Worm (Caenorhabditis elegans) whole organism, mixed stage, embryonic: Measurements from ENCODE around the gene K10D11.2.

ENCODE experiments used
- bed-3 ChIP-seq: fragments of 200-800 bp; sonication (Bioruptor generic); optimal IDR thresholded peaks from 3 replicates; lab custom pipeline; 2018; ENCODE audit warnings: mild to moderate bottlenecking, missing genetic modification characterization, moderate library complexity, missing compliant biosample characterization
- blmp-1 ChIP-seq: fragments of 150-350 bp; optimal IDR thresholded peaks from 2 replicates; lab custom pipeline; 2014; ENCODE audit warnings: missing biosample characterization, missing genetic modification characterization
- elt-3 ChIP-seq: fragments of 150-350 bp; optimal IDR thresholded peaks from 2 replicates; lab custom pipeline; 2014; ENCODE audit warnings: missing biosample characterization, missing genetic modification characterization
- lin-13 ChIP-seq: fragments of 150-350 bp; optimal IDR thresholded peaks from 2 replicates; lab custom pipeline; 2014; ENCODE audit warnings: missing biosample characterization, missing genetic modification characterization
- lsy-2 ChIP-seq: fragments of 150-350 bp; optimal IDR thresholded peaks from 2 replicates; lab custom pipeline; 2014; ENCODE audit warnings: missing biosample characterization, missing genetic modification characterization
- nhr-28 ChIP-seq: fragments of 150-350 bp; optimal IDR thresholded peaks from 2 replicates; lab custom pipeline; 2014; ENCODE audit warnings: missing biosample characterization, missing genetic modification characterization
- sptf-1 ChIP-seq: sonication (generic microtip); optimal IDR thresholded peaks from 2 replicates; lab custom pipeline; 2017; ENCODE audit warnings: mild to moderate bottlenecking, missing genetic modification characterization, moderate library complexity, missing compliant biosample characterization
- tbx-8 ChIP-seq: fragments of 200-800 bp; sonication (Bioruptor generic); optimal IDR thresholded peaks from 2 replicates; lab custom pipeline; 2018; ENCODE audit warnings: mild to moderate bottlenecking, missing genetic modification characterization, moderate library complexity, missing compliant biosample characterization
- unc-39 ChIP-seq: fragments of 150-350 bp; optimal IDR thresholded peaks from 2 replicates; lab custom pipeline; 2014; ENCODE audit warnings: missing biosample characterization, missing genetic modification characterization
- unc-62 ChIP-seq: fragments of 150-350 bp; optimal IDR thresholded peaks from 2 replicates; lab custom pipeline; 2014; ENCODE audit warnings: missing biosample characterization, missing genetic modification reagents, missing genetic modification characterization
- ztf-11 ChIP-seq: fragments of 150-350 bp; optimal IDR thresholded peaks from 2 replicates; lab custom pipeline; 2014; ENCODE audit warnings: missing biosample characterization, missing genetic modification characterization

ce11 chrIV:12999087-12999486, 20.3 kb downstream of the K10D11.2 start:
- TF ChIP-seq elt-3 (tag; lab: Kevin White, UChicago) (no peak), ztf-11 (no peak), bed-3 (GFP tag; lab: Kevin White, UChicago) (no peak), sptf-1 (tag; lab: Kevin White, UChicago) (peak; percentile 23), lsy-2 (no peak), tbx-8 (GFP tag; lab: Kevin White, UChicago) (no peak), nhr-28 (tag; lab: Kevin White, UChicago) (no peak), unc-39 (tag; lab: Kevin White, UChicago) (no peak), lin-13 (tag; lab: Kevin White, UChicago) (no peak), unc-62 (GFP tag; lab: Kevin White, UChicago) (no peak), blmp-1 (tag; lab: Kevin White, UChicago) (no peak)
